Worm (Caenorhabditis elegans) whole organism, L3 larva: Measurements from ENCODE around the gene nlp-43.
"Not testable (repeated sequence)": the region's sequence is repeated elsewhere in the genome, so short reads cannot be mapped to it uniquely, and the experiment has no call there.

Experiments used
- ZK546.5 ChIP-seq: sonication (generic microtip); optimal IDR thresholded peaks from 2 replicates; lab custom pipeline; 2017; ENCODE audit warnings: missing biosample characterization, missing genetic modification characterization
- aly-2 ChIP-seq: fragments of 150-350 bp; optimal IDR thresholded peaks from 2 replicates; lab custom pipeline; 2014; ENCODE audit warnings: missing biosample characterization, missing genetic modification characterization
- ama-1 ChIP-seq: fragments of 150-350 bp; optimal IDR thresholded peaks from 2 replicates; lab custom pipeline; 2018
- ceh-16 ChIP-seq: sonication (generic microtip); optimal IDR thresholded peaks from 2 replicates; lab custom pipeline; 2017; ENCODE audit warnings: missing biosample characterization, missing genetic modification characterization
- ceh-28 ChIP-seq: fragments of 150-350 bp; optimal IDR thresholded peaks from 2 replicates; lab custom pipeline; 2014; ENCODE audit warnings: missing biosample characterization, missing genetic modification reagents, missing genetic modification characterization
- ceh-82 ChIP-seq: fragments of 150-350 bp; optimal IDR thresholded peaks from 2 replicates; lab custom pipeline; 2014; ENCODE audit warnings: missing biosample characterization, missing genetic modification characterization
- daf-12 ChIP-seq: fragments of 150-350 bp; optimal IDR thresholded peaks from 2 replicates; lab custom pipeline; 2014; ENCODE audit warnings: missing biosample characterization, missing genetic modification reagents, missing genetic modification characterization
- egl-27 ChIP-seq: sonication (generic microtip); optimal IDR thresholded peaks from 4 replicates; lab custom pipeline; 2017; ENCODE audit warnings: missing biosample characterization, missing genetic modification reagents, missing genetic modification characterization
- elt-1 ChIP-seq: fragments of 150-350 bp; optimal IDR thresholded peaks from 2 replicates; lab custom pipeline; 2014; ENCODE audit warnings: missing biosample characterization, missing genetic modification characterization
- fkh-10 ChIP-seq: sonication (generic microtip); optimal IDR thresholded peaks from 2 replicates; lab custom pipeline; 2017; ENCODE audit warnings: missing biosample characterization, missing genetic modification reagents, missing genetic modification characterization
- fkh-2 ChIP-seq: fragments of 150-350 bp; optimal IDR thresholded peaks from 2 replicates; lab custom pipeline; 2014; ENCODE audit warnings: missing biosample characterization, missing genetic modification reagents, missing genetic modification characterization
- fos-1 ChIP-seq: fragments of 150-350 bp; optimal IDR thresholded peaks from 2 replicates; lab custom pipeline; 2014; ENCODE audit warnings: missing biosample characterization, missing genetic modification characterization
- hmg-11 ChIP-seq: sonication (generic microtip); optimal IDR thresholded peaks from 2 replicates; lab custom pipeline; 2016; ENCODE audit warnings: missing genetic modification characterization, missing compliant biosample characterization
- jun-1 ChIP-seq: fragments of 150-350 bp; optimal IDR thresholded peaks from 2 replicates; lab custom pipeline; 2014; ENCODE audit warnings: missing biosample characterization, missing genetic modification reagents, missing genetic modification characterization
- lin-15B ChIP-seq: fragments of 150-350 bp; optimal IDR thresholded peaks from 2 replicates; lab custom pipeline; 2014; ENCODE audit warnings: missing biosample characterization, missing genetic modification characterization
- lin-39 ChIP-seq: fragments of 150-350 bp; optimal IDR thresholded peaks from 2 replicates; lab custom pipeline; 2018; ENCODE audit warnings: missing biosample characterization, missing genetic modification reagents, missing genetic modification characterization
- lsy-12 ChIP-seq: sonication (generic microtip); optimal IDR thresholded peaks from 2 replicates; lab custom pipeline; 2016; ENCODE audit warnings: mild to moderate bottlenecking, missing genetic modification characterization, missing compliant biosample characterization
- mml-1 ChIP-seq: fragments of 150-350 bp; sonication (generic microtip); optimal IDR thresholded peaks from 3 replicates; lab custom pipeline; 2014; ENCODE audit warnings: missing biosample characterization, missing genetic modification characterization
- nfya-1 ChIP-seq: sonication (generic microtip); optimal IDR thresholded peaks from 2 replicates; lab custom pipeline; 2017; ENCODE audit warnings: missing genetic modification characterization, mild to moderate bottlenecking, missing compliant biosample characterization, antibody characterized with exemption, moderate library complexity; ENCODE audit not compliant: insufficient read depth
- nhr-11 ChIP-seq: fragments of 150-350 bp; optimal IDR thresholded peaks from 2 replicates; lab custom pipeline; 2014; ENCODE audit warnings: missing biosample characterization, missing genetic modification characterization
- nhr-12 ChIP-seq: fragments of 150-350 bp; optimal IDR thresholded peaks from 2 replicates; lab custom pipeline; 2014; ENCODE audit warnings: missing biosample characterization, missing genetic modification characterization
- nhr-237 ChIP-seq: fragments of 150-350 bp; optimal IDR thresholded peaks from 2 replicates; lab custom pipeline; 2014; ENCODE audit warnings: missing biosample characterization, missing genetic modification characterization
- nhr-28 ChIP-seq: fragments of 150-350 bp; optimal IDR thresholded peaks from 2 replicates; lab custom pipeline; 2014; ENCODE audit warnings: missing biosample characterization, missing genetic modification characterization
- nhr-43 ChIP-seq: sonication (generic microtip); optimal IDR thresholded peaks from 2 replicates; lab custom pipeline; 2016; ENCODE audit warnings: mild to moderate bottlenecking, missing genetic modification characterization, missing compliant biosample characterization; ENCODE audit not compliant: poor library complexity, severe bottlenecking
- nhr-67 ChIP-seq: fragments of 150-350 bp; optimal IDR thresholded peaks from 2 replicates; lab custom pipeline; 2014; ENCODE audit warnings: missing biosample characterization, missing genetic modification characterization
- nhr-76 ChIP-seq: fragments of 150-350 bp; sonication (generic microtip); optimal IDR thresholded peaks from 5 replicates; lab custom pipeline; 2014; ENCODE audit warnings: missing biosample characterization, missing genetic modification characterization
- nhr-77 ChIP-seq: fragments of 150-350 bp; optimal IDR thresholded peaks from 2 replicates; lab custom pipeline; 2014; ENCODE audit warnings: missing biosample characterization, missing genetic modification characterization
- pqm-1 ChIP-seq: fragments of 150-350 bp; optimal IDR thresholded peaks from 2 replicates; lab custom pipeline; 2017; ENCODE audit warnings: missing biosample characterization, missing genetic modification characterization, inconsistent platforms
- tbx-2 ChIP-seq: sonication (generic microtip); optimal IDR thresholded peaks from 2 replicates; lab custom pipeline; 2016; ENCODE audit warnings: mild to moderate bottlenecking, missing genetic modification characterization, missing compliant biosample characterization
- unc-39 ChIP-seq: sonication (generic microtip); optimal IDR thresholded peaks from 4 replicates; lab custom pipeline; 2017; ENCODE audit warnings: missing biosample characterization, missing genetic modification characterization
- unc-62 ChIP-seq: fragments of 150-350 bp; sonication (generic microtip); optimal IDR thresholded peaks from 4 replicates; lab custom pipeline; 2014; ENCODE audit warnings: missing biosample characterization, missing genetic modification reagents, missing genetic modification characterization
- zag-1 ChIP-seq: fragments of 150-350 bp; optimal IDR thresholded peaks from 2 replicates; lab custom pipeline; 2014; ENCODE audit warnings: missing biosample characterization, missing genetic modification characterization
- ztf-11 ChIP-seq: fragments of 150-350 bp; optimal IDR thresholded peaks from 2 replicates; lab custom pipeline; 2014; ENCODE audit warnings: missing biosample characterization, missing genetic modification characterization
- ztf-4 ChIP-seq: fragments of 150-350 bp; optimal IDR thresholded peaks from 2 replicates; lab custom pipeline; 2014; ENCODE audit warnings: missing biosample characterization, missing genetic modification characterization

The nlp-43 gene

DNA sequence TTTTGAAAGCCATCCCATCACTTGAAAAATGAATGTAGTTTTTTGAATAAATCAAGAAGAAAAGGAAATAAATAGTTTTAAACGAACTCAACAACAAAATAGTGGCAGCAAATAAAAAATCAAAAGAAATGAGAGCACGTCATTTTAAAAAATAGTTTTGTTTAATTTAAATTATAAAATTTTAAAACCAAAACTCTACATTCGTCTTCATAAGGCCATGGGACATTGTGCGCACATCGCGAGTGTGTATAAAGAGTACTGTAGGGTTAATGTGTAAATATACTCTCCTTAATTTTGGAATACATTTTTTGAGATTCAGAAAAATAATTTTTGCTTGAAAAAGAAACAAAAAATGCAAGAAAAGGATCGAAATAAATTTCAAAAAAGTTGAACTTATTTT is 9.7 kb downstream of the nlp-43 start, which contains the start of gene C45G9.15:
Gene C45G9.15, minus strand, starts transcription at position 101 of the 400 bp plus-strand sequence.
- TF ChIP-seq nhr-43 (tag; lab: Kevin White, UChicago) (no peak), ceh-82 (tag; lab: Kevin White, UChicago) (no peak), ztf-4 (no peak), lin-39 (tag; lab: Kevin White, UChicago) (no peak), lin-15B (tag; lab: Kevin White, UChicago) (no peak), nhr-11 (no peak), ceh-16 (tag; lab: Kevin White, UChicago) (no peak), fkh-10 (GFP tag; lab: Kevin White, UChicago) (no peak), lsy-12 (tag; lab: Kevin White, UChicago) (no peak), fkh-2 (tag; lab: Kevin White, UChicago) (no peak), ZK546.5 (tag; lab: Kevin White, UChicago) (no peak), unc-39 (tag; lab: Kevin White, UChicago) (no peak), jun-1 (tag; lab: Kevin White, UChicago) (no peak), nhr-76 (tag; lab: Kevin White, UChicago) (no peak), nhr-28 (tag; lab: Kevin White, UChicago) (no peak), aly-2 (tag; lab: Kevin White, UChicago) (no peak), tbx-2 (tag; lab: Kevin White, UChicago) (no peak), ama-1 (lab: Kevin White, UChicago) (no peak), egl-27 (tag; lab: Kevin White, UChicago) (no peak)
- TF ChIP-seq, all 47 proteins: peak for 0

ce11 chrIII:5053541-5053940 is 11.3 kb downstream of the nlp-43 start, which contains the start of gene C45G9.8:
Gene C45G9.8, minus strand, starts transcription at chrIII:5053641.
- TF ChIP-seq nhr-77 (tag; lab: Kevin White, UChicago) (no peak), unc-62 (GFP tag; lab: Kevin White, UChicago) (no peak), nhr-11 (no peak), fkh-10 (GFP tag; lab: Kevin White, UChicago) (no peak), nhr-28 (tag; lab: Kevin White, UChicago) (no peak), nhr-237 (tag; lab: Kevin White, UChicago) (no peak), nfya-1 (tag; lab: Kevin White, UChicago) (no peak), hmg-11 (tag; lab: Kevin White, UChicago) (no peak)

- not testable (repeated sequence) for TF ChIP-seq elt-1, pqm-1, ceh-16 (tag; lab: Kevin White, UChicago)
- TF ChIP-seq, all 47 proteins: peak for 0; not testable (repeated sequence) for 47
These were observed 13.5 kb downstream of the nlp-43 start, which contains the start of gene C45G9.9 for ce11 chrIII:5055709-5056108. Gene C45G9.9, minus strand, starts transcription at chrIII:5055809.

DNA sequence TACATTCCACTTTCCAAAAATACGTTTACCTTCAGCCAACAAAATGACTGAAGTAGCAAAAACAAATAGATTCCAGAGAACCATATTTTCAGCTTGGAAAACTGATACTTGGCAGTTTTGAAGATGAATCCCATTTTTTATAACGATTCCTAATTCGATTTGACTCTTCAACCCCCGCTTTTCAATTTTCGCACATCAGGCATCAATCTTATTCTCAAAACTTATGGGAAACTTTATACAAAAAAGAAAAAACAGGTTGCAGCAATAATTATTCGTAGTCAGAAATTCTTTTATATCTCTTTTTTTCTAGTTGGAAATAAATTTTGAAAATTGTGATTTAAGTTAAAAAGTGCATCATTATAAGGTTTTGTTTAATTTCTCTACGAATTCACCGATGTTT is 19.6 kb downstream of the nlp-43 start, which contains the start of gene C45G9.10:
Gene C45G9.10, minus strand, starts transcription at position 101 of the 400 bp plus-strand sequence.
- TF ChIP-seq mml-1 (tag; lab: Kevin White, UChicago), result no peak
- no peak for TF ChIP-seq daf-12 (tag; lab: Kevin White, UChicago)
- no peak for TF ChIP-seq elt-1 (tag; lab: Kevin White, UChicago)
- TF ChIP-seq jun-1 (tag; lab: Kevin White, UChicago), result no peak
- TF ChIP-seq nhr-28 (tag; lab: Kevin White, UChicago), result no peak
- no peak for TF ChIP-seq nhr-76 (tag; lab: Kevin White, UChicago)
- TF ChIP-seq nhr-67 (tag; lab: Kevin White, UChicago), result no peak
- no peak for TF ChIP-seq tbx-2 (tag; lab: Kevin White, UChicago)
- no peak for TF ChIP-seq nhr-12 (tag; lab: Kevin White, UChicago)
- no peak for TF ChIP-seq lsy-12 (tag; lab: Kevin White, UChicago)
- no peak for TF ChIP-seq ceh-16 (tag; lab: Kevin White, UChicago)
- no peak for TF ChIP-seq ztf-11
- no peak for TF ChIP-seq nhr-43 (tag; lab: Kevin White, UChicago)
- no peak for TF ChIP-seq fos-1 (tag; lab: Kevin White, UChicago)
- no peak for TF ChIP-seq zag-1 (tag; lab: Kevin White, UChicago)

DNA sequence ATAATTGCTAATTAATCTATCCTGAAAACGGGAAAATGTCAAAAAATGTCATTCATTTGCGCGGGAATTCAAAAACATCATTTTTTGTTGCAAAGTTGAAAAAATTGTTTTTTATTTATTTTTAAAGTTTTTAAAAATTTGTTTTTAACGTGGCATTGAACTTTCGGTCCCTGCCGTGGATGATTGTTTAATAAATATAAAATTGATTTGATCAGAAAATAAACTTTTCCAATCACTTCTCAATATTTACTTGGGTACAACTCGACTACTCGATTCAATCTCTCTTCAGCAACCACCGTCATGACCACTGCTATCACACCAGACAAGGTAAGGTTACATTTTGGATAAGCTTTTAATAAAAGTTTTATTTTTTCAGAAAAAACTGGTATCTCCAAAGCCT is 20.2 kb downstream of the nlp-43 start, which contains the start of gene C45G9.4:
Gene C45G9.4, plus strand, starts transcription at position 301 of the 400 bp plus-strand sequence.
- TF ChIP-seq nhr-11; ztf-4; ceh-28 (tag; lab: Kevin White, UChicago): not testable (repeated sequence)
